Fruit fly (Drosophila melanogaster): ENCODE data around the gene B9d2.
A peak's percentile ranks its signal among the peaks of the same experiment; 100 is the strongest.

B9d2 gene

dm6 chr2L:6086771-6087170 is 43.7 kb downstream of the B9d2 start (continued):
- TF ChIP-seq CG10431 (GFP tag; optimal IDR thresholded peaks at IDR 0.05) (no peak), CG8765 (GFP tag; IDR thresholded peaks at IDR 0.05) (0 out of 2 replicates have a peak, but pooled peaks have one; percentile 33), salm (tag; optimal IDR thresholded peaks at IDR 0.05) (no peak), CG12299 (tag; optimal IDR thresholded peaks at IDR 0.05) (no peak), HLH54F (GFP tag; optimal IDR thresholded peaks at IDR 0.05) (no peak), CG9876 (GFP tag; optimal IDR thresholded peaks at IDR 0.05) (no peak), CG17186 (GFP tag; optimal IDR thresholded peaks at IDR 0.05) (no peak), CG6254 (GFP tag; optimal IDR thresholded peaks at IDR 0.05) (no peak), da (GFP tag; optimal IDR thresholded peaks at IDR 0.05) (no peak), Six4 (GFP tag; optimal IDR thresholded peaks at IDR 0.05) (no peak), Med (GFP tag) (peak; percentile 13), sob (GFP tag; IDR thresholded peaks at IDR 0.05) (peak; percentile 27; the same call in 1 of the 2 replicates), grau (tag; optimal IDR thresholded peaks at IDR 0.05) (peak; percentile 5), gfzf (GFP tag; optimal IDR thresholded peaks at IDR 0.05) (no peak), eyg (GFP tag; optimal IDR thresholded peaks at IDR 0.05) (no peak), Doc2 (GFP tag; IDR thresholded peaks at IDR 0.05) (no peak), CG18619 (GFP tag; optimal IDR thresholded peaks at IDR 0.05) (no peak), sd (tag; optimal IDR thresholded peaks at IDR 0.05) (no peak), ken (GFP tag; IDR thresholded peaks at IDR 0.05) (no peak), CG18011 (GFP tag; optimal IDR thresholded peaks at IDR 0.05) (no peak), CG7745 (tag; optimal IDR thresholded peaks at IDR 0.05) (no peak)

- TF ChIP-seq CG18476 (GFP tag; optimal IDR thresholded peaks at IDR 0.05) (no peak), eve (GFP tag; optimal IDR thresholded peaks at IDR 0.05) (no peak), repo (GFP tag; optimal IDR thresholded peaks at IDR 0.05) (no peak), luna (GFP tag; optimal IDR thresholded peaks at IDR 0.05) (no peak), Lpt (GFP tag; optimal IDR thresholded peaks at IDR 0.05) (no peak), pb (GFP tag; optimal IDR thresholded peaks at IDR 0.05) (no peak), zen2 (GFP tag; IDR thresholded peaks at IDR 0.05; ENCODE audit: partially characterized antibody) (no peak), org-1 (GFP tag; optimal IDR thresholded peaks at IDR 0.05) (no peak), Rfx (GFP tag; IDR thresholded peaks at IDR 0.05) (peak; percentile 36; the same call in 1 of the 2 replicates), grau (tag; optimal IDR thresholded peaks at IDR 0.05) (no peak), CG3407 (GFP tag; optimal IDR thresholded peaks at IDR 0.05) (no peak), CG32772 (GFP tag; IDR thresholded peaks at IDR 0.05) (no peak), abd-A (tag; optimal IDR thresholded peaks at IDR 0.05) (peak; percentile 93), CG15601 (tag; optimal IDR thresholded peaks at IDR 0.05) (no peak), CG14710 (tag; optimal IDR thresholded peaks at IDR 0.05) (no peak), D19B (GFP tag; optimal IDR thresholded peaks at IDR 0.05) (no peak), Hsf (GFP tag; optimal IDR thresholded peaks at IDR 0.05) (no peak), CG17568 (GFP tag; optimal IDR thresholded peaks at IDR 0.05) (no peak), CG32767 (GFP tag; IDR thresholded peaks at IDR 0.05) (peak; percentile 83), chm (GFP tag; IDR thresholded peaks at IDR 0.05) (no peak), gcm2 (GFP tag; optimal IDR thresholded peaks at IDR 0.05) (no peak), CG6683 (GFP tag; optimal IDR thresholded peaks at IDR 0.05) (no peak), Awh (GFP tag; IDR thresholded peaks at IDR 0.05) (no peak), Dll (GFP tag; IDR thresholded peaks at IDR 0.05; ENCODE audit: partially characterized antibody) (no peak), unc-4 (GFP tag; IDR thresholded peaks at IDR 0.05; ENCODE audit: partially characterized antibody) (no peak), HLH4C (GFP tag; IDR thresholded peaks at IDR 0.05; ENCODE audit: partially characterized antibody) (no peak), fd96Cb (tag; optimal IDR thresholded peaks at IDR 0.05) (no peak), bab2 (GFP tag; optimal IDR thresholded peaks at IDR 0.05) (no peak), CG11695 (GFP tag; IDR thresholded peaks at IDR 0.05) (no peak), Oli (tag; optimal IDR thresholded peaks at IDR 0.05) (no peak), Spps (tag; optimal IDR thresholded peaks at IDR 0.05) (no peak)
These were observed 44.6 kb downstream of the B9d2 start for dm6 chr2L:6085733-6086317.

Measured in whole organism, embryonic.